Fruit fly (Drosophila melanogaster) whole organism, pupa: Measurements from ENCODE around the gene Ugt35B1.

ENCODE experiments used
- CG10348 ChIP-seq: fragments of 200-800 bp; sonication (Bioruptor generic); IDR thresholded peaks from 2 replicates; pipeline ENCODE4 v1.3.6; 2022; ENCODE audit warnings: missing biosample characterization, missing genetic modification characterization
- CG12605 ChIP-seq: fragments of 200-800 bp; sonication (Bioruptor generic); IDR thresholded peaks from 2 replicates; pipeline ENCODE4 v1.3.6; 2022; ENCODE audit warnings: missing biosample characterization, missing genetic modification characterization
- CG13204 ChIP-seq: fragments of 200-800 bp; sonication (Bioruptor generic); optimal IDR thresholded peaks from 2 replicates; lab custom pipeline; 2018; ENCODE audit warnings: missing biosample characterization, mild to moderate bottlenecking, missing genetic modification characterization, moderate library complexity
- CG14655 ChIP-seq: fragments of 200-800 bp; sonication (Bioruptor generic); optimal IDR thresholded peaks from 3 replicates; lab custom pipeline; 2017; ENCODE audit warnings: mild to moderate bottlenecking, missing biosample characterization, missing genetic modification reagents, missing genetic modification characterization
- CG15710 ChIP-seq: fragments of 200-800 bp; sonication (Bioruptor generic); optimal IDR thresholded peaks from 2 replicates; lab custom pipeline; 2018; ENCODE audit warnings: missing biosample characterization, mild to moderate bottlenecking, missing genetic modification characterization, moderate library complexity
- CG17806 ChIP-seq: fragments of 200-800 bp; sonication (Bioruptor generic); optimal IDR thresholded peaks from 2 replicates; lab custom pipeline; 2018; ENCODE audit warnings: missing biosample characterization, mild to moderate bottlenecking, missing genetic modification characterization, moderate library complexity
- CG32121 ChIP-seq: fragments of 200-800 bp; sonication (Bioruptor generic); IDR thresholded peaks from 2 replicates; pipeline ENCODE4 v1.3.6; 2022; ENCODE audit warnings: missing biosample characterization, missing genetic modification characterization
- CG34367 ChIP-seq: fragments of 200-800 bp; sonication (Bioruptor generic); optimal IDR thresholded peaks from 2 replicates; lab custom pipeline; 2018; ENCODE audit warnings: missing biosample characterization, mild to moderate bottlenecking, missing genetic modification characterization
- CG4496 ChIP-seq: fragments of 200-800 bp; sonication (Bioruptor generic); IDR thresholded peaks from 3 replicates; pipeline ENCODE4 v1.3.6; 2022; ENCODE audit warnings: missing biosample characterization, missing genetic modification characterization
- CG8159 ChIP-seq: fragments of 200-800 bp; sonication (Bioruptor generic); optimal IDR thresholded peaks from 3 replicates; lab custom pipeline; 2018; ENCODE audit warnings: missing biosample characterization, mild to moderate bottlenecking, missing genetic modification characterization, moderate library complexity
- CG8301 ChIP-seq: fragments of 200-800 bp; sonication (Bioruptor generic); optimal IDR thresholded peaks from 2 replicates; lab custom pipeline; 2018; ENCODE audit warnings: missing biosample characterization, mild to moderate bottlenecking, missing genetic modification characterization
- CG9948 ChIP-seq: fragments of 200-800 bp; sonication (Bioruptor generic); optimal IDR thresholded peaks from 2 replicates; lab custom pipeline; 2018; ENCODE audit warnings: missing biosample characterization, mild to moderate bottlenecking, missing genetic modification characterization, moderate library complexity
- D1 ChIP-seq: fragments of 200-800 bp; sonication (Bioruptor generic); optimal IDR thresholded peaks from 2 replicates; lab custom pipeline; 2018; ENCODE audit warnings: missing biosample characterization, mild to moderate bottlenecking, missing genetic modification characterization, moderate library complexity
- EcR ChIP-seq: fragments of 200-800 bp; sonication (Bioruptor generic); optimal IDR thresholded peaks from 3 replicates; lab custom pipeline; 2019; ENCODE audit warnings: missing biosample characterization, missing genetic modification characterization, mild to moderate bottlenecking, moderate library complexity, missing genetic modification reagents
- Ets98B ChIP-seq: fragments of 200-800 bp; sonication (Bioruptor generic); IDR thresholded peaks from 2 replicates; pipeline ENCODE4 v1.3.6; 2022; ENCODE audit warnings: missing biosample characterization, missing genetic modification characterization
- Pif1A ChIP-seq: fragments of 200-800 bp; sonication (Bioruptor generic); optimal IDR thresholded peaks from 3 replicates; lab custom pipeline; 2016; ENCODE audit warnings: missing biosample characterization, missing genetic modification characterization
- Pif1B ChIP-seq: fragments of 200-800 bp; sonication (Bioruptor generic); optimal IDR thresholded peaks from 3 replicates; lab custom pipeline; 2016; ENCODE audit warnings: missing biosample characterization, missing genetic modification characterization
- Snoo ChIP-seq: fragments of 200-800 bp; sonication (Bioruptor generic); optimal IDR thresholded peaks from 3 replicates; lab custom pipeline; 2017; ENCODE audit warnings: missing biosample characterization, mild to moderate bottlenecking, missing genetic modification characterization, inconsistent platforms
- fd96Ca ChIP-seq: fragments of 200-800 bp; sonication (Bioruptor generic); IDR thresholded peaks from 3 replicates; pipeline ENCODE4 v1.3.6; 2022; ENCODE audit warnings: missing biosample characterization, missing genetic modification characterization
- gl ChIP-seq: fragments of 200-800 bp; sonication (Bioruptor generic); optimal IDR thresholded peaks from 2 replicates; lab custom pipeline; 2018; ENCODE audit warnings: missing biosample characterization, mild to moderate bottlenecking, missing genetic modification characterization
- rn ChIP-seq: fragments of 200-800 bp; sonication (Bioruptor generic); IDR thresholded peaks from 2 replicates; pipeline ENCODE4 v1.3.6; 2022; ENCODE audit warnings: missing biosample characterization, missing genetic modification characterization

Gene Ugt35B1

DNA sequence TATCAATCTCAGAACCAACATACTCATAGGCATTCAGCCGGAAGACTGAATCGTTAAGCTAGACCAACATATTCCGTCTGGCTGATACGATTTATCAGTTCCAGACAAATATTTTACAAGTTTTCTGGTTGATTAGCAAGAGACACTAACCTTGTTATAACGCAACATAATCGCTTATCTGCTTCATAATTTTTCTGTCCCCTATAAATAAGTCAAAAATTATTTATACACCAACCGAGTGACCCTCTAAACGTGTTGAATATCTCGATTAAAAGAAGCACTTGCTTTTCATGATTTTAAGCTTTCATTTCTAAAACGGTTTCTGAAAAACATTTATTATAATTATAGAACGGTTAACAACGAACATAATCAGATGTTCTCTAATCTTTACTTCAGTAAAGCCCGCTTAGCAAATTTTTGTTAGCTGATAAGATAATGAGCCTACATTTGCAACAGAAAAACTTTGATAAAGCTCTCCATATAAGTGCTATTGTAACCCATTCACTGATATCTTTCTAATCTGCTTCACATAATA, 2.0 kb downstream of the Ugt35B1 start, which contains the start of gene Ugt35E2:
Gene Ugt35E2 (minus strand): TSS at position 51 of the 535 bp plus-strand sequence.
- no peak for TF ChIP-seq CG4496 (GFP tag; lab: Robert Waterston, UW)
- TF ChIP-seq fd96Ca (GFP tag; lab: Robert Waterston, UW): no peak
- no peak for TF ChIP-seq CG9948
- no peak for TF ChIP-seq CG12605
- no peak for TF ChIP-seq CG10348
- TF ChIP-seq D1 (tag; lab: Kevin White, UChicago): no peak
- no peak for TF ChIP-seq Pif1A (GFP tag; lab: Kevin White, UChicago)
- TF ChIP-seq EcR (GFP tag; lab: Kevin White, UChicago): no peak
- no peak for TF ChIP-seq CG8159 (tag; lab: Kevin White, UChicago)
- TF ChIP-seq CG15710 (tag; lab: Kevin White, UChicago): no peak

DNA sequence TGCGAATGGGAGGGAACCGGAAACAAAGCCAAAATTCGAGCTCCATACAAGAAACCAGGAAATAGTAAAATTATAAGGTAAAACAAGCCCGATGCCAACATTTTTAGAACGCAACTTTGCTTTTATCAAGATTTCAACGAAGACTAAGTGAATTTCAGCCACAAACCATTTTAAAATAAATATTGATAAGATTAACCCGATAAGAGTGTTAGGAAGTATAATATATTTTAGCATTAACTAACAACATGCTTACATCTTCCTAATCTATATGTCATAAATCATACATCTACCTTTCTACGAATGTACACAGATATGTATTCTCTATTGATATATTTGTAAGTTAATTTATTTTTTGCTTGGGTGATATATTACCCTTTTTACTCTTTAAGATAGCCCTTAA, 4.1 kb downstream of the Ugt35B1 start, which contains the start of gene Ugt35E1:
Gene Ugt35E1 (minus strand): TSS at position 101 of the 400 bp plus-strand sequence.
- TF ChIP-seq CG32121 (GFP tag; lab: Robert Waterston, UW): no peak
- no peak for TF ChIP-seq Pif1A (GFP tag; lab: Kevin White, UChicago)
- no peak for TF ChIP-seq CG8301 (tag; lab: Kevin White, UChicago)
- TF ChIP-seq CG13204 (GFP tag; lab: Kevin White, UChicago): no peak
- TF ChIP-seq CG8159 (tag; lab: Kevin White, UChicago): no peak
- TF ChIP-seq Ets98B (GFP tag; lab: Robert Waterston, UW): no peak
- no peak for TF ChIP-seq CG14655 (GFP tag; lab: Kevin White, UChicago)
- no peak for TF ChIP-seq gl

- TF ChIP-seq CG17806: no peak
Observed at dm6 chr3R:11160907-11161306, 9.1 kb downstream of the Ugt35B1 start, which contains the start of gene CG4757. Gene CG4757 (plus strand): TSS chr3R:11161207.

DNA sequence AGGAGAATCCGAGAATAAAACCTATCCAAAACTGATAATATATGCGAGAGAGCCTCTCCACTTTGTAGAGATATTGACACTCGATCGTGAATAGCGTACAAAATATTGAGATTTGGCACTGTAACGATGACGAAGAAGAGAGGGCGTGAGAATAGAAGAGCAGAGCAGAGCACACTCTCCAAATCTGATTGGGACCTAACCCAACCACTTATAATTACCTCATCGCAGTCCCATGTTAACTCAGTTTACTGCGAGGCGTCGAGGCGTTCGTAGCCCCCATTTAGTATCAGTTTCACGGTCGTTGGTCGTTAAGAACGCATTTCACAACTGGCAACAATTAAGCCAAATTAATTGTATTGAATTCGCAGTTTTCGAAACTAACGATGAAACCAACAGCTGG, 13.2 kb downstream of the Ugt35B1 start, which contains the start of gene Ugt302C1:
Gene Ugt302C1 (plus strand): TSS at position 241 of the 400 bp plus-strand sequence.
- TF ChIP-seq CG4496 (GFP tag; lab: Robert Waterston, UW) (peak; percentile 47; the same call in 1 of the 3 replicates), CG13204 (GFP tag; lab: Kevin White, UChicago) (no peak), CG9948 (no peak), D1 (tag; lab: Kevin White, UChicago) (no peak), CG32121 (GFP tag; lab: Robert Waterston, UW) (0 out of 2 replicates have a peak, but pooled peaks have one; percentile 23), Ets98B (GFP tag; lab: Robert Waterston, UW) (0 out of 2 replicates have a peak, but pooled peaks have one; percentile 39)
- TF ChIP-seq, all 21 proteins: peak for 3

- no peak for TF ChIP-seq CG13204 (GFP tag; lab: Kevin White, UChicago)
- TF ChIP-seq CG17806: no peak
- TF ChIP-seq CG4496 (GFP tag; lab: Robert Waterston, UW): no peak
- TF ChIP-seq Snoo (tag; lab: Kevin White, UChicago): no peak
- no peak for TF ChIP-seq CG34367 (tag; lab: Kevin White, UChicago)
- no peak for TF ChIP-seq Pif1B (GFP tag; lab: Kevin White, UChicago)
- TF ChIP-seq rn (GFP tag; lab: Robert Waterston, UW): no peak
- no peak for TF ChIP-seq CG9948
Observed at dm6 chr3R:11154576-11155113, 15.4 kb downstream of the Ugt35B1 start, which contains the start of gene Ugt302E1. Gene Ugt302E1 (plus strand): TSS chr3R:11154626.

dm6 chr3R:11153799-11154273, 16.2 kb downstream of the Ugt35B1 start, which contains the start of gene Ugt302K1:
Gene Ugt302K1 (minus strand): TSS chr3R:11153849.
- TF ChIP-seq D1 (tag; lab: Kevin White, UChicago): peak; percentile 2
- TF ChIP-seq CG9948: peak; percentile 75
- TF ChIP-seq CG13204 (GFP tag; lab: Kevin White, UChicago): no peak
- no peak for TF ChIP-seq gl
- TF ChIP-seq fd96Ca (GFP tag; lab: Robert Waterston, UW): no peak
- peak; percentile 58 for TF ChIP-seq CG8301 (tag; lab: Kevin White, UChicago)
- peak; percentile 56; the same call in 1 of the 2 replicates for TF ChIP-seq CG12605
- TF ChIP-seq rn (GFP tag; lab: Robert Waterston, UW): no peak
- peak; percentile 68 for TF ChIP-seq CG4496 (GFP tag; lab: Robert Waterston, UW)
- peak; percentile 9 for TF ChIP-seq CG34367 (tag; lab: Kevin White, UChicago)
- TF ChIP-seq CG10348: no peak
- no peak for TF ChIP-seq Snoo (tag; lab: Kevin White, UChicago)
- TF ChIP-seq CG15710 (tag; lab: Kevin White, UChicago): peak; percentile 50
- TF ChIP-seq CG14655 (GFP tag; lab: Kevin White, UChicago): peak; percentile 72
- no peak for TF ChIP-seq Pif1A (GFP tag; lab: Kevin White, UChicago)
- TF ChIP-seq Ets98B (GFP tag; lab: Robert Waterston, UW): peak; percentile 55
- peak; percentile 64 for TF ChIP-seq CG8159 (tag; lab: Kevin White, UChicago)
- TF ChIP-seq CG17806: peak; percentile 82
- no peak for TF ChIP-seq EcR (GFP tag; lab: Kevin White, UChicago)
- TF ChIP-seq Pif1B (GFP tag; lab: Kevin White, UChicago): peak; percentile 27
- no peak; the same call in 1 of the 2 replicates for TF ChIP-seq CG32121 (GFP tag; lab: Robert Waterston, UW)
